Worm (Caenorhabditis elegans): ENCODE results near the gene ztf-17.

DNA sequence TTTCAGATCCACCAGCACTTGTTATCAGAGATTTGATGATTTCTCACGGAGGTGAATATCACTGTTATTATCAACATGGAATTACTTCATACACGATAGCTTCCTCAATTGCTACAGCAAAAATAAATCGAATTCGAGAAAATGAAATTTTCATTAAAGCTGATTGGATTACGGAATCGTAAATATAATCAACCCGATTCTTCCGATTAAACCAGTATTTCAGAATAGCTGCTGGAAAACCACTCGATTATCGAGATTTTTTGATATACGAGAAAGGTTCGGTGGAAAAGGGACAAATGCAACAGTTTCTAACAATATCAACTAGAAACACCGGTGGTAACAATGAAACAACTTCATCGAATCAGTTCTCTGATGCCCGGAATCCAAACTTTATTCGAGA, 32.0 kb upstream of the ztf-17 start:
- TF ChIP-seq ama-1 (optimal IDR thresholded peaks at IDR 0.05) (no peak), ets-7 (tag; optimal IDR thresholded peaks at IDR 0.05) (no peak)
